Fruit fly (Drosophila melanogaster) whole organism: ENCODE measurements around the gene KP78a.

Experiments used
- CG8478 ChIP-seq: fragments of >200 bp; optimal IDR thresholded peaks from 2 replicates; lab custom pipeline; 2018; ENCODE audit warnings: inconsistent platforms
- Dll ChIP-seq: fragments of >200 bp; optimal IDR thresholded peaks from 2 replicates; lab custom pipeline; 2017
- EcR ChIP-seq, 2 experiments: fragments of >200 bp; optimal IDR thresholded peaks; 2 replicates each; lab custom pipeline; 2017; ENCODE audit warnings: missing biosample characterization in 2 of 2, missing genetic modification characterization in 2 of 2, missing genetic modification reagents in 2 of 2
- pan ChIP-seq: fragments of >200 bp; optimal IDR thresholded peaks from 2 replicates; lab custom pipeline; 2017
- psq ChIP-seq: fragments of >200 bp; optimal IDR thresholded peaks from 2 replicates; lab custom pipeline; 2017
- usp ChIP-seq: fragments of >200 bp; optimal IDR thresholded peaks from 2 replicates; lab custom pipeline; 2017; ENCODE audit warnings: missing biosample characterization, missing genetic modification characterization, mixed read lengths

dm6 chr3R:11334272-11334874 is 18.6 kb downstream of the KP78a start:
- TF ChIP-seq CG8478 (lab: Kevin White, UChicago), result no peak
- TF ChIP-seq Dll (lab: Kevin White, UChicago), result no peak
- TF ChIP-seq EcR (GFP tag; optimal IDR thresholded peaks at IDR 0.05; lab: Kevin White, UChicago), result no peak
- TF ChIP-seq pan, result no peak
- TF ChIP-seq psq (lab: Kevin White, UChicago), result no peak
- TF ChIP-seq usp, result no peak
